Worm (Caenorhabditis elegans): Measurements from ENCODE around the gene srr-3.

DNA sequence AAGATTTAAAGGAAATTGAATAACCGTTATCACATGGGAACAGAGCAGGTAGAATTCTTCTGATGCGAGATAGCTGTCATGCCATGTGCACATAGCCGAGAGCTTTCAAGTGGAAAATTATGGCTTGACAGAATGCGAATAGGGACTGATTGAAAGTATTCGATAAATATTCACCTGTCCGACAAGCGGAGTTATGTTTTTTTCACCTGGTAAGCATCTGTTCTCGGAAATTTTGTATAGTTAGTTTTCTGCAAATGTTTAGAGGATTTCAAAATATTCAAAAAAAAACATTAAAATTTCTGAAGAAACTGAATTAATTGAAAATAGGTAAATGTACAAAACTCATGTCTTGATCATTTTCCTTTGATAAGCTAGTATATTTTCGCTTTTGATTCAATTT, 11.1 kb downstream of the srr-3 start, which contains the start of gene srh-136:
- TF ChIP-seq dao-5 (tag; optimal IDR thresholded peaks at IDR 0.05) (no peak), him-1 (tag; optimal IDR thresholded peaks at IDR 0.05) (no peak)
